Worm (Caenorhabditis elegans) whole organism, late embryonic: Measurements from ENCODE around the gene H35B03.2.
A peak's percentile ranks its signal among the peaks of the same experiment; 100 is the strongest.

ENCODE experiments used
- K09A11.1 ChIP-seq: sonication (generic microtip); optimal IDR thresholded peaks from 2 replicates; lab custom pipeline; 2017; ENCODE audit warnings: antibody characterized with exemption, mild to moderate bottlenecking, missing genetic modification characterization, missing compliant biosample characterization; ENCODE audit not compliant: insufficient read depth
- Y22D7AL.16 ChIP-seq: sonication (generic microtip); optimal IDR thresholded peaks from 2 replicates; lab custom pipeline; 2016; ENCODE audit warnings: missing genetic modification characterization, missing compliant biosample characterization
- ahr-1 ChIP-seq: sonication (generic microtip); optimal IDR thresholded peaks from 2 replicates; lab custom pipeline; 2016; ENCODE audit warnings: missing genetic modification characterization, missing compliant biosample characterization
- ama-1 ChIP-seq: fragments of 150-350 bp; optimal IDR thresholded peaks from 2 replicates; lab custom pipeline; 2014
- ceh-14 ChIP-seq: sonication (generic microtip); optimal IDR thresholded peaks from 2 replicates; lab custom pipeline; 2016; ENCODE audit warnings: missing genotype, missing genetic modification characterization, missing compliant biosample characterization
- ceh-2 ChIP-seq: sonication (generic microtip); optimal IDR thresholded peaks from 2 replicates; lab custom pipeline; 2016; ENCODE audit warnings: missing genotype, missing genetic modification characterization, missing compliant biosample characterization
- ceh-30 ChIP-seq: fragments of 150-350 bp; optimal IDR thresholded peaks from 2 replicates; lab custom pipeline; 2014; ENCODE audit warnings: missing biosample characterization, missing genetic modification characterization
- ceh-45 ChIP-seq: fragments of 200-800 bp; sonication (Bioruptor generic); IDR thresholded peaks from 2 replicates; pipeline ENCODE4 v1.3.6; 2022; ENCODE audit warnings: missing genetic modification reagents, missing genetic modification characterization, missing compliant biosample characterization
- ceh-6 ChIP-seq: fragments of 200-800 bp; sonication (Bioruptor generic); optimal IDR thresholded peaks from 2 replicates; lab custom pipeline; 2018; ENCODE audit warnings: mild to moderate bottlenecking, missing genetic modification characterization, missing compliant biosample characterization
- eyg-1 ChIP-seq: sonication (generic microtip); optimal IDR thresholded peaks from 2 replicates; lab custom pipeline; 2016; ENCODE audit warnings: missing genotype, missing genetic modification characterization, missing compliant biosample characterization
- fax-1 ChIP-seq: sonication (generic microtip); optimal IDR thresholded peaks from 2 replicates; lab custom pipeline; 2016; ENCODE audit warnings: missing genotype, missing genetic modification characterization, missing compliant biosample characterization
- fkh-6 ChIP-seq: sonication (generic microtip); optimal IDR thresholded peaks from 2 replicates; lab custom pipeline; 2016; ENCODE audit warnings: missing genetic modification characterization, missing compliant biosample characterization
- lin-11 ChIP-seq: fragments of 200-800 bp; sonication (Bioruptor generic); optimal IDR thresholded peaks from 2 replicates; lab custom pipeline; 2018; ENCODE audit warnings: mild to moderate bottlenecking, missing genetic modification characterization, missing compliant biosample characterization
- mec-3 ChIP-seq: sonication (generic microtip); optimal IDR thresholded peaks from 2 replicates; lab custom pipeline; 2016; ENCODE audit warnings: borderline replicate concordance, missing genetic modification characterization, missing compliant biosample characterization
- odd-2 ChIP-seq: sonication (generic microtip); optimal IDR thresholded peaks from 2 replicates; lab custom pipeline; 2017; ENCODE audit warnings: antibody characterized with exemption, mild to moderate bottlenecking, missing genetic modification characterization, missing compliant biosample characterization
- pag-3 ChIP-seq: sonication (generic microtip); optimal IDR thresholded peaks from 2 replicates; lab custom pipeline; 2016; ENCODE audit warnings: missing compliant biosample characterization, missing genetic modification characterization, borderline replicate concordance
- pqm-1 ChIP-seq: sonication (generic microtip); optimal IDR thresholded peaks from 2 replicates; lab custom pipeline; 2016; ENCODE audit warnings: missing genetic modification characterization, missing compliant biosample characterization
- rnt-1 ChIP-seq: sonication (generic microtip); optimal IDR thresholded peaks from 2 replicates; lab custom pipeline; 2016; ENCODE audit warnings: missing genetic modification characterization, missing compliant biosample characterization
- sdc-2 ChIP-seq: sonication (generic microtip); optimal IDR thresholded peaks from 2 replicates; lab custom pipeline; 2016; ENCODE audit warnings: missing genotype, missing genetic modification characterization, missing compliant biosample characterization
- sox-4 ChIP-seq: sonication (generic microtip); optimal IDR thresholded peaks from 2 replicates; lab custom pipeline; 2017; ENCODE audit warnings: mild to moderate bottlenecking, missing genetic modification characterization, inconsistent platforms, missing compliant biosample characterization
- tbx-2 ChIP-seq: sonication (generic microtip); optimal IDR thresholded peaks from 2 replicates; lab custom pipeline; 2016; ENCODE audit warnings: missing genetic modification characterization, missing compliant biosample characterization
- unc-42 ChIP-seq: sonication (generic microtip); optimal IDR thresholded peaks from 2 replicates; lab custom pipeline; 2016; ENCODE audit warnings: missing genotype, missing genetic modification characterization, missing compliant biosample characterization
- unc-55 ChIP-seq: sonication (generic microtip); optimal IDR thresholded peaks from 2 replicates; lab custom pipeline; 2017; ENCODE audit warnings: missing biosample characterization, missing genetic modification reagents, missing genetic modification characterization

The H35B03.2 gene

DNA sequence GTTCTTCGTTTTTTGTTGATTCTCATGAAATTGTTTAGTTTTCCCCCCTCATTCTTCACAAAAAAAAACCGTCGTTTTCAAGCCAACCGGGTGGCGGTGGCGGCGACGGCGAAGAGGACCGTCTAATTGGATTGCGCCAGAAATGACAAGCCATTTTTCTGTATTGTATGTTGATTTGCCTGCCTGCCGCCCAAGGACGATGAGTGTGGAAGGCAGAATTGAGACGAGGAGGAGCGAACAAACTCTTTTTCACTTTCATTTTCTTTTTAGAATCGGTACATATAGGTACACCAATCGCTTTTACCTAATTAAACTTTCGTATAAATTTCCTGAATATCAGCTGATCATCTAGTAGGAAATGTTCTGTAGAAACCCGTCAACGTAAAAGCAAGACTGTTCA, 29.8 kb downstream of the H35B03.2 start:
- no peak for TF ChIP-seq K09A11.1 (tag; lab: Kevin White, UChicago)
- TF ChIP-seq tbx-2 = no peak
- no peak for TF ChIP-seq ceh-45 (GFP tag; lab: Robert Waterston, UW)
- TF ChIP-seq ama-1 = no peak
- no peak for TF ChIP-seq pag-3 (tag; lab: Kevin White, UChicago)
- TF ChIP-seq mec-3 (tag; lab: Kevin White, UChicago) = no peak

- TF ChIP-seq unc-55 (peak; percentile 3), ahr-1 (tag; lab: Kevin White, UChicago) (no peak)
These were observed 31.1 kb downstream of the H35B03.2 start for ce11 chrIV:5700372-5700771.

ce11 chrIV:5690386-5691080, 40.9 kb downstream of the H35B03.2 start, which contains the start of gene C55C3.8:
Gene C55C3.8, plus strand, starts transcription at chrIV:5691030.
- no peak for TF ChIP-seq ceh-2 (tag; lab: Kevin White, UChicago)
- no peak for TF ChIP-seq unc-55
- no peak for TF ChIP-seq ceh-30 (tag; lab: Kevin White, UChicago)
- TF ChIP-seq ceh-45 (GFP tag; lab: Robert Waterston, UW) = no peak
- TF ChIP-seq ceh-6 (GFP tag; lab: Kevin White, UChicago) = no peak
- no peak for TF ChIP-seq pqm-1 (tag; lab: Kevin White, UChicago)

DNA sequence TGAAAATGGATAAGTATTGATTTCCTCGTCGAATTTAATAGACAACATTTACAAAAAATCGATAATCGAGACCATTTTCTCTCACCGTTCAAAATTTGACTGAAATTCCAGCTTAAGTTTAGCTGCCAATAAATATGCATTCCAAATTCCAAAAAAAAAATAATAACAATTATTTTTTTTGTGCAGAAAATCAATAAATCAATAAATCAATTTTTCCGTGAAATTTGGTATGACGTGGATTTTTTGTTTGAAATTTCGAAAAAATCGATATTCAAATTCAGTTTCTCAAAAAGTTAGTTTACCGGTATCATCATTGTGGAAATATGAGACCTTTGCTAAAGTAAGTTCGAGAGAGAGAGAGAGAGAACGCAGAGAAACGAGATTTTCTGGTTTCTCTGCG, 46.5 kb downstream of the H35B03.2 start, which contains the start of gene C55C3.3:
TSS of gene C55C3.3 (plus strand) at position 274 of the 400 bp plus-strand sequence.
- TF ChIP-seq ceh-30 (tag; lab: Kevin White, UChicago) (no peak), Y22D7AL.16 (tag; lab: Kevin White, UChicago) (no peak), fkh-6 (tag; lab: Kevin White, UChicago) (no peak), fax-1 (tag; lab: Kevin White, UChicago) (no peak), sox-4 (tag; lab: Kevin White, UChicago) (no peak), pag-3 (tag; lab: Kevin White, UChicago) (no peak), eyg-1 (no peak), mec-3 (tag; lab: Kevin White, UChicago) (no peak), odd-2 (tag; lab: Kevin White, UChicago) (no peak), ceh-2 (tag; lab: Kevin White, UChicago) (no peak), lin-11 (tag; lab: Kevin White, UChicago) (no peak)
- TF ChIP-seq, all 69 proteins: peak for 0

DNA sequence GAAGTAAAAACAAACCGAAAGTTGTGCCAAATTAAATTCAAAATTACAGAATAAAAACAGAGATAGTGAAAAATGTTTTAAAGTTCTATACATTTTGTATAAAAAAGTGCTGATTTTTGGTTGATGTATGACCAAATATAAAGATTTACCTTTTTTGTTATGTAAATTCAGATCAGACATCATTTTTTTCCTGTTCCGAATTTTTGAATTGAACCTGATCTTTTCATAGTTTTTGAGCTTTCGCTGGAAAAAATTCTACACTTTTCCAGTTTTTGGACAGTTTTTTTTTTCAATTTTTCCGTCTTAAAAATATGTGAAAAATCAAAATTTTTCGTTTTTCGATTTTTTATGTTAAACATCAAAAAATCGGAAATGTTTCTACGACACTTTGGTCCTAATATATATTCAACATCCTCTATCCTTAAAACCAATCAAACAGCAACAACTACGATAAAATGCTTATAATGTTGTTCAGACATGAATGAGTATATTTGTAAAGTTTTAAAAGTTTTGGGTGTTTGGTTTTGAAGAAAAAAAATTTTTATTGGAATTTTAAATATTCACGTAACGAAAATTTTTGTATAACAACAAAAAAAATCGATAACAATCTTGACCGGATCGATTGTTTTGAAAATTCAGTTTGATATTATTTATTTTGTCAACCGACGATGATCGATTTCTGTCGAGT, 48.8 kb downstream of the H35B03.2 start, which contains the start of the genes C55C3.7 and C55C3.6:
TSS of gene C55C3.7 (minus strand) at position 101 of the 688 bp plus-strand sequence.
TSS of gene C55C3.6 (plus strand) at position 638 of the 688 bp plus-strand sequence.
- no peak for TF ChIP-seq odd-2 (tag; lab: Kevin White, UChicago)
- TF ChIP-seq unc-42 (tag; lab: Kevin White, UChicago) = no peak
- no peak for TF ChIP-seq rnt-1 (tag; lab: Kevin White, UChicago)
- TF ChIP-seq pag-3 (tag; lab: Kevin White, UChicago) = no peak
- no peak for TF ChIP-seq ceh-14
- TF ChIP-seq sdc-2 = no peak
